Fruit fly (Drosophila melanogaster): Measurements from ENCODE around the gene Dic61B.

DNA sequence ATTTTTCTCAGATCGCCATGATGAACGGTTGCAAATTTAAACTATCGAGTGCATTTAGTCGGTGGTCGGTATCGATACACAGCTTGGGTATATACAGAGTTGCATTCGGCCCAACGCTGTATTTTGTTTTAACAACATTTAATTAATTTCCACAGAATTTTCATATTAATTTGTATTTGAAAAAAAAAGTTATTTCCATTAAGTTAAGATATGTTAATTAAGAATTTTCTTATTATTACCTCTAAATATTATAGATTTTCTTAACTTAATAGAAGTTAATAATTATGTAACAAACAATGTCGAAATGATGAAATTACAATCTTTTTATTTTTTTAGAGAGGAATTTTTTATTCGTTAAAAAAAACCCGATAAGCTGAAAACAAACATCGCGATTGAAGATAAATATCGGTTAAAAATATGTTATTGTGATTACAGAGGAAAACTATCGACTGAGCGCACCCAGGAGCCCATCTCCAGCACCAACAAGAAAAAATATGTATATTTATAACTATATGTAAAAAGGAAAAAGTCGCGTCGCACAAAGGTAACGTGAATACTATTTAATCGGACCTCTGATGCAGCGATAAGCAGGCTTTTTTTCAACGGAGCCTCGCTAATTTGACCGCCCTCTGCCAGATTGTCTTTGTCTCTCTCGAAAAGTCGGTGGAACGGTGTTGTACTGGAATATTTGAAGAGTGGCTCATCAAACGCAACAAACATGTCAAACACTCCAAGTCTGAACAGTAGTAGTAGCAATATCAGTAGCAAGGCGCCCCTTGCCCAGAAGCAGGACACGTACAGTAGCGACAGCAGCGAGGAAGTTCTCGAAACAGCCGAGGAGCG, 47.6 kb upstream of the Dic61B start, which contains the start of the genes rno and mri:
- TF ChIP-seq CG8478 (optimal IDR thresholded peaks at IDR 0.05): no peak
- TF ChIP-seq CTCF (optimal IDR thresholded peaks at IDR 0.05): no peak
